Worm (Caenorhabditis elegans): ENCODE data around the gene Y32B12C.1.
A peak's percentile ranks its signal among the peaks of the same experiment; 100 is the strongest.

ce11 chrV:16595140-16595791 is 11.1 kb upstream of the Y32B12C.1 start, which contains the start of gene cpl-1:
- no peak for TF ChIP-seq pha-4 (tag; optimal IDR thresholded peaks at IDR 0.05)
- TF ChIP-seq nhr-12 (tag; optimal IDR thresholded peaks at IDR 0.05) = no peak
- TF ChIP-seq ZK546.5 (tag; optimal IDR thresholded peaks at IDR 0.05) = no peak
- peak; percentile 95 for TF ChIP-seq elt-2 (tag; optimal IDR thresholded peaks at IDR 0.05)
- TF ChIP-seq egl-27 (tag; optimal IDR thresholded peaks at IDR 0.05) = no peak

All from whole organism, L3 larva.